Worm (Caenorhabditis elegans) whole organism, L4 larva: ENCODE data around the gene C26F1.3.
A peak's percentile ranks its signal among the peaks of the same experiment; 100 is the strongest.

Source experiments
- F49E8.2 ChIP-seq: sonication (generic microtip); optimal IDR thresholded peaks from 2 replicates; lab custom pipeline; 2016; ENCODE audit warnings: missing compliant biosample characterization, mild to moderate bottlenecking, missing genetic modification characterization, borderline replicate concordance
- T20F7.1 ChIP-seq: fragments of 200-800 bp; sonication (Bioruptor generic); optimal IDR thresholded peaks from 2 replicates; lab custom pipeline; 2018; ENCODE audit warnings: mild to moderate bottlenecking, missing genetic modification characterization, missing compliant biosample characterization
- ZK337.2 ChIP-seq: fragments of 200-800 bp; sonication (Bioruptor generic); IDR thresholded peaks from 2 replicates; pipeline ENCODE4 v1.3.6; 2022; ENCODE audit warnings: missing genetic modification reagents, missing genetic modification characterization, missing compliant biosample characterization
- aha-1 ChIP-seq: fragments of 150-350 bp; peaks from one replicate; lab custom pipeline; 2014; ENCODE audit warnings: missing biosample characterization, missing genetic modification characterization
- ama-1 ChIP-seq: fragments of 150-350 bp; optimal IDR thresholded peaks from 2 replicates; lab custom pipeline; 2014; ENCODE audit warnings: inconsistent platforms, mixed read lengths
- arid-1 ChIP-seq: fragments of 200-800 bp; sonication (Bioruptor generic); conservative IDR thresholded peaks from 2 replicates; pipeline ENCODE4 v1.3.6; 2022; ENCODE audit warnings: missing genetic modification reagents, missing genetic modification characterization, missing compliant biosample characterization
- ceh-20 ChIP-seq: fragments of 200-800 bp; sonication (Bioruptor generic); IDR thresholded peaks from 2 replicates; pipeline ENCODE4 v1.3.6; 2022; ENCODE audit warnings: missing genetic modification reagents, missing genetic modification characterization, missing compliant biosample characterization
- ceh-28 ChIP-seq: fragments of 150-350 bp; optimal IDR thresholded peaks from 2 replicates; lab custom pipeline; 2014; ENCODE audit warnings: missing biosample characterization, missing genetic modification reagents, missing genetic modification characterization
- ceh-32 ChIP-seq: sonication (generic microtip); optimal IDR thresholded peaks from 2 replicates; lab custom pipeline; 2016; ENCODE audit warnings: mild to moderate bottlenecking, missing genetic modification characterization, missing compliant biosample characterization; ENCODE audit not compliant: poor library complexity
- cey-2 ChIP-seq: sonication (generic microtip); optimal IDR thresholded peaks from 3 replicates; lab custom pipeline; 2017; ENCODE audit warnings: missing genetic modification characterization, mild to moderate bottlenecking, missing compliant biosample characterization, antibody characterized with exemption, borderline replicate concordance; ENCODE audit not compliant: insufficient read depth
- daf-16 ChIP-seq, 3 experiments: sonication (generic microtip); optimal IDR thresholded peaks; 2 replicates each; lab custom pipeline; 2016 to 2017; ENCODE audit warnings: missing genetic modification characterization in 3 of 3, missing genetic modification reagents in 3 of 3, mild to moderate bottlenecking in 2 of 3, missing compliant biosample characterization in 2 of 3, missing biosample characterization in 1 of 3, moderate library complexity in 1 of 3
- dmd-6 ChIP-seq: fragments of 200-800 bp; sonication (Bioruptor generic); IDR thresholded peaks from 2 replicates; pipeline ENCODE4 v1.3.6; 2022; ENCODE audit warnings: missing genetic modification reagents, missing genetic modification characterization, missing compliant biosample characterization
- dve-1 ChIP-seq: sonication (generic microtip); optimal IDR thresholded peaks from 2 replicates; lab custom pipeline; 2017; ENCODE audit warnings: antibody characterized with exemption, mild to moderate bottlenecking, missing genetic modification characterization, missing compliant biosample characterization; ENCODE audit not compliant: insufficient read depth
- egl-27 ChIP-seq: sonication (generic microtip); optimal IDR thresholded peaks from 3 replicates; lab custom pipeline; 2017; ENCODE audit warnings: missing biosample characterization, missing genetic modification reagents, missing genetic modification characterization
- egl-43 ChIP-seq: fragments of 200-800 bp; sonication (Bioruptor generic); IDR thresholded peaks from 2 replicates; pipeline ENCODE4 v1.3.6; 2022; ENCODE audit warnings: missing genetic modification reagents, missing genetic modification characterization, missing compliant biosample characterization
- hlh-11 ChIP-seq: fragments of 200-800 bp; sonication (Bioruptor generic); optimal IDR thresholded peaks from 2 replicates; lab custom pipeline; 2018; ENCODE audit warnings: mild to moderate bottlenecking, missing genetic modification characterization, missing compliant biosample characterization
- lin-15B ChIP-seq: fragments of 150-350 bp; sonication (generic microtip); optimal IDR thresholded peaks from 3 replicates; lab custom pipeline; 2014; ENCODE audit warnings: missing biosample characterization, missing genetic modification characterization
- mes-2 ChIP-seq: sonication (generic microtip); optimal IDR thresholded peaks from 2 replicates; lab custom pipeline; 2016; ENCODE audit warnings: missing genotype, mild to moderate bottlenecking, missing genetic modification characterization, missing compliant biosample characterization; ENCODE audit not compliant: poor library complexity, severe bottlenecking
- mxl-3 ChIP-seq: fragments of 200-800 bp; sonication (Bioruptor generic); optimal IDR thresholded peaks from 2 replicates; lab custom pipeline; 2018; ENCODE audit warnings: mild to moderate bottlenecking, missing genetic modification characterization, missing compliant biosample characterization
- nhr-10 ChIP-seq: fragments of 150-350 bp; optimal IDR thresholded peaks from 2 replicates; lab custom pipeline; 2014; ENCODE audit warnings: missing biosample characterization, missing genetic modification characterization
- nhr-237 ChIP-seq: sonication (generic microtip); optimal IDR thresholded peaks from 2 replicates; lab custom pipeline; 2017; ENCODE audit warnings: missing biosample characterization, missing genetic modification characterization
- nhr-25 ChIP-seq: sonication (generic microtip); optimal IDR thresholded peaks from 2 replicates; lab custom pipeline; 2017; ENCODE audit warnings: missing genetic modification characterization, mild to moderate bottlenecking, missing compliant biosample characterization, antibody characterized with exemption, moderate library complexity, borderline replicate concordance; ENCODE audit not compliant: insufficient read depth
- nhr-28 ChIP-seq: fragments of 150-350 bp; optimal IDR thresholded peaks from 2 replicates; lab custom pipeline; 2014; ENCODE audit warnings: missing biosample characterization, missing genetic modification characterization
- nhr-41 ChIP-seq: fragments of 200-800 bp; sonication (Bioruptor generic); IDR thresholded peaks from 2 replicates; pipeline ENCODE4 v1.3.6; 2022; ENCODE audit warnings: missing genetic modification reagents, missing genetic modification characterization, missing compliant biosample characterization
- nhr-42 ChIP-seq: fragments of 200-800 bp; sonication (Bioruptor generic); IDR thresholded peaks from 2 replicates; pipeline ENCODE4 v1.3.6; 2022; ENCODE audit warnings: missing genetic modification characterization, missing compliant biosample characterization
- nhr-48 ChIP-seq: sonication (generic microtip); optimal IDR thresholded peaks from 2 replicates; lab custom pipeline; 2016; ENCODE audit warnings: mild to moderate bottlenecking, missing genetic modification characterization, missing compliant biosample characterization
- pha-4 ChIP-seq, 2 experiments: fragments of 150-350 bp in 1 of 2; fragments of 200-800 bp in 1 of 2; sonication (Bioruptor generic) in 1 of 2; IDR thresholded peaks in 1 of 2; optimal IDR thresholded peaks in 1 of 2; 2 replicates each; pipeline versions ENCODE4 v1.3.6 to Lab custom; 2014 to 2022; ENCODE audit warnings: missing genetic modification characterization in 2 of 2, missing genetic modification reagents in 2 of 2, missing biosample characterization in 1 of 2, missing compliant biosample characterization in 1 of 2
- pqm-1 ChIP-seq: sonication (generic microtip); optimal IDR thresholded peaks from 2 replicates; lab custom pipeline; 2017; ENCODE audit warnings: missing biosample characterization, missing genetic modification characterization
- rbr-2 ChIP-seq: sonication (generic microtip); optimal IDR thresholded peaks from 2 replicates; lab custom pipeline; 2016; ENCODE audit warnings: missing genotype, missing genetic modification characterization, missing compliant biosample characterization
- saeg-2 ChIP-seq: fragments of 200-800 bp; sonication (Bioruptor generic); IDR thresholded peaks from 2 replicates; pipeline ENCODE4 v1.3.6; 2022; ENCODE audit warnings: missing genetic modification reagents, missing genetic modification characterization, missing compliant biosample characterization
- skn-1 ChIP-seq: fragments of 150-350 bp; optimal IDR thresholded peaks from 2 replicates; lab custom pipeline; 2014; ENCODE audit warnings: missing biosample characterization, missing genetic modification characterization
- tag-97 ChIP-seq: fragments of 200-800 bp; sonication (Bioruptor generic); IDR thresholded peaks from 2 replicates; pipeline ENCODE4 v1.3.6; 2022; ENCODE audit warnings: missing genetic modification characterization, missing compliant biosample characterization
- tra-1 ChIP-seq: fragments of 200-800 bp; sonication (Bioruptor generic); IDR thresholded peaks from 2 replicates; pipeline ENCODE4 v1.3.6; 2022; ENCODE audit warnings: missing genetic modification reagents, missing genetic modification characterization, missing compliant biosample characterization
- unc-39 ChIP-seq: sonication (generic microtip); optimal IDR thresholded peaks from 2 replicates; lab custom pipeline; 2017; ENCODE audit warnings: missing biosample characterization, missing genetic modification characterization

C26F1.3 gene

DNA sequence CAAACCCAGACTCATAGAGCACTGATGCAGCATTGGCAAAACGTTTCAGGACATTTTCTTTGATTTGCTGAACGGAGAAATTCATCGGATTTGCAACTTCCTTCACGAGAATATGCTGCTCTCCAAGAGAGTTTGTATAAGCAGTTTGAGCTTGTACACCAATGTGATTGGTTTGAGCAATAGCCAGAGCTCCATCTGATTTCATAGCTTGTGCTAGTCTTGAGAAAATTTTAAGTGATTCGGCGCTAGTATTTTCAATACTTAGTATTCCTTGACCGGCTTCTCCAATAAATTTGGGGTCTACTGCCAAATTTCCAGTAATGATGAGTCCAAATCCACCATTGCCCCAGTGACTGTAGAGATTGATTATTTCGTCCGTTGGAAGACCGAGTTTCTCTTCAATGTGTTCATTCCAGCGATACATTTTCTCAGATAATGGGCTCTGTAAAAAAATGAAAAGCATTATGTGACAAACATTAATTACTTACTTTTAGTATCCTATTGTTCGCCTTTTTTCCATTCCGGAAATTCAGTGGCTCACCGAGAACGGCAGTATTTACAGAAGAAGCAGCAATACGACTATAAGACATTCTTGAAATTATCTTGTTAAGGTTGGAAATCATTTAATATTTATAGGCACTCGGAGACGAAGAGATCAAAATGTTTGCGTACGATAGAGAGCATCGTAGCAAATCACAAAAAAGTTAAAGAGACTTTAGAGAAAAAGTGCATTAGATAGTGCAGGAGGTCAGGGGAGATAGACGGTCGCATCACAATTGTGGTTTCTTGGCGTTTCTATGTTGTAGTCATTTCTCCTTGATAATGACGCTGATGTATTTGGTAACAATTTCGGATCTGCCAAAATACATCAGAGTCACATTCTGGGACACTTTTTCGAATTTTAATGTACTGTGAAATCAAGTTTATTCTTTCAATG, 32.5 kb downstream of the C26F1.3 start, which contains the start of gene ZK742.3 (continued):
- TF ChIP-seq daf-16 (GFP tag; optimal IDR thresholded peaks at IDR 0.05; lab: Kevin White, UChicago) (no peak), daf-16 (tag; optimal IDR thresholded peaks at IDR 0.05; lab: Kevin White, UChicago) (peak; percentile 40), egl-27 (no peak), hlh-11 (tag; lab: Kevin White, UChicago) (peak; percentile 39), dmd-6 (GFP tag; lab: Robert Waterston, UW) (peak; percentile 71), dve-1 (tag; lab: Kevin White, UChicago) (peak; percentile 57), pqm-1 (peak; percentile 50), nhr-10 (tag; lab: Kevin White, UChicago) (peak; percentile 7), egl-43 (GFP tag; lab: Robert Waterston, UW) (no peak), nhr-48 (tag; lab: Kevin White, UChicago) (no peak), nhr-41 (GFP tag; lab: Robert Waterston, UW) (no peak), unc-39 (no peak), tag-97 (GFP tag; lab: Robert Waterston, UW) (no peak)

- TF ChIP-seq T20F7.1 (GFP tag; lab: Kevin White, UChicago) (no peak), aha-1 (tag; lab: Kevin White, UChicago) (peak; percentile 97)
Measured at ce11 chrV:7810591-7810990, 33.5 kb downstream of the C26F1.3 start.

- TF ChIP-seq ceh-28 (tag; lab: Kevin White, UChicago) (no peak), pha-4 (GFP tag; IDR thresholded peaks at IDR 0.05; lab: Robert Waterston, UW) (0 out of 2 replicates have a peak, but pooled peaks have one; percentile 21), pha-4 (tag; optimal IDR thresholded peaks at IDR 0.05; lab: Kevin White, UChicago) (no peak), nhr-28 (tag; lab: Kevin White, UChicago) (peak; percentile 43)
Measured at ce11 chrV:7811758-7812157, 34.7 kb downstream of the C26F1.3 start, which contains the start of gene ZK742.4. ZK742.4 (minus strand) TSS chrV:7811792.

DNA sequence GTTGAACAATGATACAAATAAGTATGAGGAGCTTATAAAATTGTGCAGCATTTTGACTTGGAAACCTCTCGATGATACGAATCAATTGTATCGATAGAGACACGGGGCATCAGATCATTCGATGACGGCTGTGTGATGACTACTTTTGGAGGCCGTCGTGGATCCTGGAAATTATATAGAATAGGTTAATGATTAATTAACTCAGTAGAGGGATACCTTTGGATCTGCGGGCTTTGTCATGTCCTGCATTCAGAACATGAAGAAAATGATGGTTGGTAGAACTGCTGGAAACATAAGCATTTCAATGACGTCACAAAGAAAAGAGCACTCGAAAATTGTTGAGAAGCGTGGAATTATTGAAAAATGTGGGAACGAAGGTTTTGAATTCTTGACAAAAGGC, 37.5 kb downstream of the C26F1.3 start, which contains the start of gene ZK742.6:
TSS of gene ZK742.6 (minus strand) at position 342 of the 400 bp plus-strand sequence.
- TF ChIP-seq F49E8.2 (tag; lab: Kevin White, UChicago) (no peak), arid-1 (GFP tag; lab: Robert Waterston, UW) (no peak), ceh-28 (tag; lab: Kevin White, UChicago) (no peak), hlh-11 (tag; lab: Kevin White, UChicago) (no peak), tra-1 (GFP tag; lab: Robert Waterston, UW) (no peak), saeg-2 (GFP tag; lab: Robert Waterston, UW) (no peak), rbr-2 (tag; lab: Kevin White, UChicago) (no peak), ceh-20 (GFP tag; lab: Robert Waterston, UW) (no peak), T20F7.1 (GFP tag; lab: Kevin White, UChicago) (no peak), mxl-3 (GFP tag; lab: Kevin White, UChicago) (no peak), mes-2 (tag; lab: Kevin White, UChicago) (no peak), ceh-32 (tag; lab: Kevin White, UChicago) (no peak), lin-15B (no peak), ZK337.2 (GFP tag; lab: Robert Waterston, UW) (no peak), nhr-237 (tag; lab: Kevin White, UChicago) (no peak), nhr-25 (tag; lab: Kevin White, UChicago) (no peak), cey-2 (tag; lab: Kevin White, UChicago) (no peak), nhr-42 (GFP tag; lab: Robert Waterston, UW) (no peak), ama-1 (lab: Kevin White, UChicago) (no peak), skn-1 (tag; lab: Kevin White, UChicago) (no peak)
